Worm (Caenorhabditis elegans) whole organism, young adult: ENCODE data around the gene R05F9.11.
A peak's percentile ranks its signal among the peaks of the same experiment; 100 is the strongest.

ENCODE experiments used
- B0035.1 ChIP-seq: sonication (generic microtip); optimal IDR thresholded peaks from 2 replicates; lab custom pipeline; 2016; ENCODE audit warnings: missing genetic modification characterization, mild to moderate bottlenecking, missing compliant biosample characterization, missing genotype, missing genetic modification reagents
- B0261.1 ChIP-seq: sonication (generic microtip); optimal IDR thresholded peaks from 2 replicates; lab custom pipeline; 2016; ENCODE audit warnings: mild to moderate bottlenecking, missing genetic modification characterization, moderate library complexity, missing compliant biosample characterization
- C06A6.2 ChIP-seq: fragments of 200-800 bp; sonication (Bioruptor generic); conservative IDR thresholded peaks from 2 replicates; pipeline ENCODE4 v1.3.6; 2022; ENCODE audit warnings: missing genetic modification characterization, missing compliant biosample characterization
- F23B12.7 ChIP-seq: sonication (generic microtip); optimal IDR thresholded peaks from 2 replicates; lab custom pipeline; 2017; ENCODE audit warnings: missing genetic modification characterization, mild to moderate bottlenecking, missing compliant biosample characterization, antibody characterized with exemption, moderate library complexity; ENCODE audit not compliant: insufficient read depth
- F37B4.10 ChIP-seq: fragments of 200-800 bp; sonication (Bioruptor generic); IDR thresholded peaks from 2 replicates; pipeline ENCODE4 v1.3.6; 2022; ENCODE audit warnings: missing genetic modification characterization, missing compliant biosample characterization
- F52B5.7 ChIP-seq: sonication (generic microtip); optimal IDR thresholded peaks from 2 replicates; lab custom pipeline; 2016; ENCODE audit warnings: mild to moderate bottlenecking, missing genetic modification characterization, missing compliant biosample characterization
- F55B11.4 ChIP-seq: sonication (generic microtip); optimal IDR thresholded peaks from 2 replicates; lab custom pipeline; 2016; ENCODE audit warnings: missing compliant biosample characterization, missing genetic modification characterization, borderline replicate concordance; ENCODE audit not compliant: insufficient read depth
- F57C9.4 ChIP-seq: sonication (generic microtip); optimal IDR thresholded peaks from 2 replicates; lab custom pipeline; 2017; ENCODE audit warnings: mild to moderate bottlenecking, missing genetic modification characterization, missing compliant biosample characterization
- K11D2.4 ChIP-seq: fragments of 200-800 bp; sonication (Bioruptor generic); IDR thresholded peaks from 2 replicates; pipeline ENCODE4 v1.3.6; 2022; ENCODE audit warnings: missing genetic modification reagents, missing genetic modification characterization, missing compliant biosample characterization
- T26A5.8 ChIP-seq: sonication (generic microtip); optimal IDR thresholded peaks from 2 replicates; lab custom pipeline; 2016; ENCODE audit warnings: missing genetic modification characterization, missing compliant biosample characterization
- Y56A3A.18 ChIP-seq: fragments of 200-800 bp; sonication (Bioruptor generic); IDR thresholded peaks from 2 replicates; pipeline ENCODE4 v1.3.6; 2022; ENCODE audit warnings: missing genetic modification reagents, missing genetic modification characterization, missing compliant biosample characterization
- Y67H2A.10 ChIP-seq: fragments of 200-800 bp; sonication (Bioruptor generic); conservative IDR thresholded peaks from 2 replicates; pipeline ENCODE4 v1.3.6; 2022; ENCODE audit warnings: missing genetic modification reagents, missing genetic modification characterization, missing compliant biosample characterization
- Y79H2A.3 ChIP-seq: fragments of 200-800 bp; sonication (Bioruptor generic); conservative IDR thresholded peaks from 2 replicates; pipeline ENCODE4 v1.3.6; 2022; ENCODE audit warnings: missing genetic modification reagents, missing genetic modification characterization, missing compliant biosample characterization
- aptf-2 ChIP-seq: fragments of 200-800 bp; sonication (Bioruptor generic); conservative IDR thresholded peaks from 2 replicates; pipeline ENCODE4 v1.3.6; 2022; ENCODE audit warnings: missing genetic modification reagents, missing genetic modification characterization, missing compliant biosample characterization
- atf-7 ChIP-seq: sonication (generic microtip); optimal IDR thresholded peaks from 2 replicates; lab custom pipeline; 2017; ENCODE audit warnings: mild to moderate bottlenecking, missing genetic modification characterization, missing compliant biosample characterization
- athp-1 ChIP-seq: sonication (generic microtip); optimal IDR thresholded peaks from 2 replicates; lab custom pipeline; 2017; ENCODE audit warnings: mild to moderate bottlenecking, missing genetic modification characterization, missing compliant biosample characterization
- attf-6 ChIP-seq: fragments of 200-800 bp; sonication (Bioruptor generic); IDR thresholded peaks from 2 replicates; pipeline ENCODE4 v1.3.6; 2022; ENCODE audit warnings: missing genetic modification reagents, missing genetic modification characterization, missing compliant biosample characterization
- bed-2 ChIP-seq: fragments of 200-800 bp; sonication (Bioruptor generic); IDR thresholded peaks from 2 replicates; pipeline ENCODE4 v1.3.6; 2022; ENCODE audit warnings: missing genetic modification reagents, missing genetic modification characterization, missing compliant biosample characterization
- ccch-3 ChIP-seq: fragments of 200-800 bp; sonication (Bioruptor generic); optimal IDR thresholded peaks from 2 replicates; lab custom pipeline; 2018; ENCODE audit warnings: mild to moderate bottlenecking, missing genetic modification characterization, missing compliant biosample characterization
- cebp-1 ChIP-seq, 2 experiments: fragments of 200-800 bp in 1 of 2; sonication (Bioruptor generic) in 1 of 2; sonication (generic microtip) in 1 of 2; IDR thresholded peaks in 1 of 2; optimal IDR thresholded peaks in 1 of 2; 2 replicates each; pipeline versions ENCODE4 v1.3.6 to Lab custom; 2017 to 2022; ENCODE audit warnings: missing compliant biosample characterization in 2 of 2, missing genetic modification characterization in 2 of 2, mild to moderate bottlenecking in 1 of 2, missing genetic modification reagents in 1 of 2, moderate library complexity in 1 of 2
- ceh-58 ChIP-seq: fragments of 200-800 bp; sonication (Bioruptor generic); IDR thresholded peaks from 2 replicates; pipeline ENCODE4 v1.3.6; 2022; ENCODE audit warnings: missing genetic modification characterization, missing compliant biosample characterization
- chd-7 ChIP-seq: sonication (generic microtip); optimal IDR thresholded peaks from 2 replicates; lab custom pipeline; 2016; ENCODE audit warnings: mild to moderate bottlenecking, missing genetic modification characterization, moderate library complexity, missing compliant biosample characterization
- dox-1 ChIP-seq: fragments of 200-800 bp; sonication (Bioruptor generic); IDR thresholded peaks from 2 replicates; pipeline ENCODE4 v1.3.6; 2022; ENCODE audit warnings: missing genetic modification reagents, missing genetic modification characterization, missing compliant biosample characterization
- dpl-1 ChIP-seq: fragments of 150-350 bp; optimal IDR thresholded peaks from 2 replicates; lab custom pipeline; 2014; ENCODE audit warnings: missing biosample characterization, missing genetic modification reagents, missing genetic modification characterization
- efl-1 ChIP-seq: fragments of 150-350 bp; optimal IDR thresholded peaks from 2 replicates; lab custom pipeline; 2014; ENCODE audit warnings: missing biosample characterization, missing genetic modification reagents, missing genetic modification characterization
- egl-18 ChIP-seq: fragments of 200-800 bp; sonication (Bioruptor generic); IDR thresholded peaks from 2 replicates; pipeline ENCODE4 v1.3.6; 2022; ENCODE audit warnings: missing genetic modification reagents, missing genetic modification characterization, missing compliant biosample characterization
- egrh-3 ChIP-seq: fragments of 200-800 bp; sonication (Bioruptor generic); IDR thresholded peaks from 2 replicates; pipeline ENCODE4 v1.3.6; 2022; ENCODE audit warnings: missing genetic modification reagents, missing genetic modification characterization, missing compliant biosample characterization
- ekl-4 ChIP-seq: fragments of 200-800 bp; sonication (Bioruptor generic); IDR thresholded peaks from 2 replicates; pipeline ENCODE4 v1.3.6; 2022; ENCODE audit warnings: missing genetic modification reagents, missing genetic modification characterization, missing compliant biosample characterization
- hlh-12 ChIP-seq: sonication (generic microtip); optimal IDR thresholded peaks from 2 replicates; lab custom pipeline; 2016; ENCODE audit warnings: missing genetic modification characterization, missing compliant biosample characterization
- hmg-20 ChIP-seq: fragments of 200-800 bp; sonication (Bioruptor generic); IDR thresholded peaks from 2 replicates; pipeline ENCODE4 v1.3.6; 2022; ENCODE audit warnings: missing genetic modification reagents, missing genetic modification characterization, missing compliant biosample characterization
- hsf-1 ChIP-seq: fragments of 200-800 bp; sonication (Bioruptor generic); IDR thresholded peaks from 2 replicates; pipeline ENCODE4 v1.3.6; 2022; ENCODE audit warnings: missing genetic modification reagents, missing genetic modification characterization, missing compliant biosample characterization
- let-526 ChIP-seq: fragments of 200-800 bp; sonication (Bioruptor generic); IDR thresholded peaks from 2 replicates; pipeline ENCODE4 v1.3.6; 2022; ENCODE audit warnings: missing genetic modification reagents, missing genetic modification characterization, missing compliant biosample characterization
- lin-35 ChIP-seq, 3 experiments: fragments of 150-350 bp in 2 of 3; sonication (generic microtip) in 1 of 3; optimal IDR thresholded peaks; 2 replicates each; lab custom pipeline; 2014 to 2018; ENCODE audit warnings: missing biosample characterization in 3 of 3, missing genetic modification characterization in 3 of 3, missing genetic modification reagents in 3 of 3
- lin-54 ChIP-seq: fragments of 200-800 bp; sonication (Bioruptor generic); optimal IDR thresholded peaks from 2 replicates; lab custom pipeline; 2018; ENCODE audit warnings: mild to moderate bottlenecking, missing genetic modification characterization, missing compliant biosample characterization
- lir-1 ChIP-seq: fragments of 200-800 bp; sonication (Bioruptor generic); conservative IDR thresholded peaks from 2 replicates; pipeline ENCODE4 v1.3.6; 2022; ENCODE audit warnings: missing genetic modification reagents, missing genetic modification characterization, missing compliant biosample characterization
- lsl-1 ChIP-seq: fragments of 200-800 bp; sonication (Bioruptor generic); optimal IDR thresholded peaks from 2 replicates; lab custom pipeline; 2018; ENCODE audit warnings: mild to moderate bottlenecking, missing genetic modification characterization, moderate library complexity, missing compliant biosample characterization
- nhr-179 ChIP-seq: sonication (generic microtip); optimal IDR thresholded peaks from 2 replicates; lab custom pipeline; 2016; ENCODE audit warnings: mild to moderate bottlenecking, missing genetic modification characterization, missing compliant biosample characterization
- nhr-80 ChIP-seq: sonication (generic microtip); optimal IDR thresholded peaks from 2 replicates; lab custom pipeline; 2016; ENCODE audit warnings: missing genetic modification characterization, missing compliant biosample characterization
- rec-8 ChIP-seq, 2 experiments: sonication (generic microtip); optimal IDR thresholded peaks; 2 replicates each; lab custom pipeline; 2016; ENCODE audit warnings: mild to moderate bottlenecking in 2 of 2, missing genetic modification characterization in 2 of 2, missing genetic modification reagents in 2 of 2, missing genotype in 2 of 2, missing biosample characterization in 1 of 2, missing compliant biosample characterization in 1 of 2, moderate library complexity in 1 of 2
- snpc-1.1 ChIP-seq: sonication (generic microtip); optimal IDR thresholded peaks from 2 replicates; lab custom pipeline; 2017; ENCODE audit warnings: missing genetic modification characterization, mild to moderate bottlenecking, missing compliant biosample characterization, antibody characterized with exemption, moderate library complexity, missing genotype, missing genetic modification reagents; ENCODE audit not compliant: insufficient read depth
- snpc-1.3 ChIP-seq: sonication (generic microtip); optimal IDR thresholded peaks from 2 replicates; lab custom pipeline; 2017; ENCODE audit warnings: missing genetic modification characterization, mild to moderate bottlenecking, missing compliant biosample characterization, antibody characterized with exemption, moderate library complexity, missing genotype, missing genetic modification reagents; ENCODE audit not compliant: insufficient read depth
- somi-1 ChIP-seq: fragments of 200-800 bp; sonication (Bioruptor generic); optimal IDR thresholded peaks from 2 replicates; lab custom pipeline; 2018; ENCODE audit warnings: mild to moderate bottlenecking, missing genetic modification characterization, missing compliant biosample characterization
- sptf-2 ChIP-seq: fragments of 200-800 bp; sonication (Bioruptor generic); optimal IDR thresholded peaks from 2 replicates; lab custom pipeline; 2018; ENCODE audit warnings: mild to moderate bottlenecking, missing genetic modification characterization, missing compliant biosample characterization
- tbp1 ChIP-seq: fragments of 200-800 bp; sonication (Bioruptor generic); optimal IDR thresholded peaks from 2 replicates; lab custom pipeline; 2018; ENCODE audit warnings: mild to moderate bottlenecking, missing genetic modification characterization, missing compliant biosample characterization
- unc-130 ChIP-seq: sonication (generic microtip); optimal IDR thresholded peaks from 2 replicates; lab custom pipeline; 2016; ENCODE audit warnings: missing genetic modification reagents, missing genetic modification characterization, missing compliant biosample characterization
- xnd-1 ChIP-seq: sonication (generic microtip); optimal IDR thresholded peaks from 2 replicates; lab custom pipeline; 2016; ENCODE audit warnings: missing genotype, missing genetic modification reagents, missing genetic modification characterization, missing compliant biosample characterization
- ztf-28 ChIP-seq: fragments of 200-800 bp; sonication (Bioruptor generic); IDR thresholded peaks from 2 replicates; pipeline ENCODE4 v1.3.6; 2022; ENCODE audit warnings: missing genetic modification reagents, missing genetic modification characterization, missing compliant biosample characterization

The R05F9.11 gene

DNA sequence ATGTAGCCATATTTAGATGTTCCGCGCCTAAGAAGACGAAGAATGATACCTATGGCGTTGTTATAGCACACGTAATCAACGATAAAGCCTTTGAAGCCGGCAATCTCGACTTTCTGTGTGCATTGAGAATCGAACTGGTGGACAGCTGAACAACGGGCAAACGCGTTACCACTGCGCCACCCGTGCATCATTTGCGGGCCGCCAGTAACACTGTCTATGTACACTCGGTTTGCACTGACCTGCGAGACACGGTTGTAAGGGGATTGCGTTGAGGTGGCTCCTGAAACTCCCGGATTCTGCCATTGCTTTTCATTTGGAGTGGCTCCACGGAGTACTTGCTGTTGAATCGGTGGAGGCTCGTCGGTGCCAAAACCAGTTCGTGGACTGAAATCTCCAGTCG lies 28.4 kb upstream of the R05F9.11 start (continued):
- TF ChIP-seq let-526 (GFP tag; lab: Robert Waterston, UW) (peak; percentile 74; the same call in 1 of the 2 replicates), ekl-4 (peak; percentile 59; the same call in 1 of the 2 replicates), C06A6.2 (GFP tag; lab: Robert Waterston, UW) (no peak; the same call in 1 of the 2 replicates), chd-7 (tag; lab: Kevin White, UChicago) (peak; percentile 82), dpl-1 (GFP tag; lab: Kevin White, UChicago) (no peak), athp-1 (peak; percentile 78), hlh-12 (tag; lab: Kevin White, UChicago) (no peak), egrh-3 (GFP tag; lab: Robert Waterston, UW) (no peak), unc-130 (GFP tag; lab: Kevin White, UChicago) (peak; percentile 46), attf-6 (GFP tag; lab: Robert Waterston, UW) (no peak), egl-18 (GFP tag; lab: Robert Waterston, UW) (no peak), ccch-3 (GFP tag; lab: Kevin White, UChicago) (no peak), B0035.1 (tag; lab: Kevin White, UChicago) (no peak), lin-54 (peak; percentile 66), somi-1 (GFP tag; lab: Kevin White, UChicago) (peak; percentile 7), F57C9.4 (tag; lab: Kevin White, UChicago) (no peak), efl-1 (GFP tag; lab: Kevin White, UChicago) (no peak), ztf-28 (0 out of 2 replicates have a peak, but pooled peaks have one; percentile 56), nhr-80 (tag; lab: Kevin White, UChicago) (no peak), sptf-2 (GFP tag; lab: Kevin White, UChicago) (no peak), xnd-1 (tag; lab: Kevin White, UChicago) (no peak), B0261.1 (peak; percentile 79), tbp1 (GFP tag; lab: Kevin White, UChicago) (peak; percentile 91), Y56A3A.18 (GFP tag; lab: Robert Waterston, UW) (peak; percentile 66; the same call in 1 of the 2 replicates), F55B11.4 (tag; lab: Kevin White, UChicago) (no peak), F23B12.7 (tag; lab: Kevin White, UChicago) (peak; percentile 38), F37B4.10 (no peak), K11D2.4 (GFP tag; lab: Robert Waterston, UW) (no peak), snpc-1.1 (tag; lab: Kevin White, UChicago) (no peak), snpc-1.3 (tag; lab: Kevin White, UChicago) (peak; percentile 42), hsf-1 (GFP tag; lab: Robert Waterston, UW) (peak; percentile 32; the same call in 1 of the 2 replicates), dox-1 (GFP tag; lab: Robert Waterston, UW) (peak; percentile 64), aptf-2 (GFP tag; lab: Robert Waterston, UW) (no peak), lin-35 (GFP tag; optimal IDR thresholded peaks at IDR 0.05; lab: Kevin White, UChicago) (peak in 1 of 3 experiments; percentile 30), bed-2 (GFP tag; lab: Robert Waterston, UW) (no peak), nhr-179 (no peak), cebp-1 (GFP tag; IDR thresholded peaks at IDR 0.05; lab: Robert Waterston, UW) (no peak), cebp-1 (tag; optimal IDR thresholded peaks at IDR 0.05; lab: Kevin White, UChicago) (peak; percentile 60), hmg-20 (GFP tag; lab: Robert Waterston, UW) (peak; percentile 15; the same call in 1 of the 2 replicates), lsl-1 (peak; percentile 48), atf-7 (tag; lab: Kevin White, UChicago) (no peak), F52B5.7 (tag; lab: Kevin White, UChicago) (peak; percentile 91), T26A5.8 (no peak), ceh-58 (GFP tag; lab: Robert Waterston, UW) (0 out of 2 replicates have a peak, but pooled peaks have one; percentile 56), rec-8 (tag; optimal IDR thresholded peaks at IDR 0.05; lab: Kevin White, UChicago) (peak; percentile 53 to 78), Y79H2A.3 (GFP tag; lab: Robert Waterston, UW) (no peak), Y67H2A.10 (GFP tag; lab: Robert Waterston, UW) (no peak), lir-1 (no peak)
